Fruit fly (Drosophila melanogaster): ENCODE measurements around the gene CG34355.

- no peak for TF ChIP-seq psq (optimal IDR thresholded peaks at IDR 0.05)
- no peak for TF ChIP-seq pan (optimal IDR thresholded peaks at IDR 0.05)
Observed at dm6 chr3R:23788406-23789021, 15.1 kb upstream of the CG34355 start.

Data from whole organism.